Worm (Caenorhabditis elegans): ENCODE data around the gene nhr-228.

- no peak for TF ChIP-seq lin-13 (tag; optimal IDR thresholded peaks at IDR 0.05)
- TF ChIP-seq ham-2 (GFP tag; optimal IDR thresholded peaks at IDR 0.05): no peak
- no peak for TF ChIP-seq nhr-2 (tag; optimal IDR thresholded peaks at IDR 0.05)
- TF ChIP-seq ces-1 (GFP tag; optimal IDR thresholded peaks at IDR 0.05): no peak
- no peak for TF ChIP-seq unc-62 (GFP tag; optimal IDR thresholded peaks at IDR 0.05)
- TF ChIP-seq elt-1 (tag; optimal IDR thresholded peaks at IDR 0.05; ENCODE audit: borderline replicate concordance, insufficient read depth): no peak
- TF ChIP-seq bed-3 (GFP tag; optimal IDR thresholded peaks at IDR 0.05): no peak
- no peak for TF ChIP-seq nhr-237 (tag; optimal IDR thresholded peaks at IDR 0.05)
- TF ChIP-seq lsy-2 (tag; optimal IDR thresholded peaks at IDR 0.05): no peak
- TF ChIP-seq elt-3 (tag; optimal IDR thresholded peaks at IDR 0.05): no peak
- no peak for TF ChIP-seq nhr-76 (tag; optimal IDR thresholded peaks at IDR 0.05)
Measured at ce11 chrV:2271750-2272149, 9.8 kb upstream of the nhr-228 start, which contains the start of gene Y5H2A.1.
